Worm (Caenorhabditis elegans): Measurements from ENCODE around the gene gipc-2.

The gipc-2 gene

DNA sequence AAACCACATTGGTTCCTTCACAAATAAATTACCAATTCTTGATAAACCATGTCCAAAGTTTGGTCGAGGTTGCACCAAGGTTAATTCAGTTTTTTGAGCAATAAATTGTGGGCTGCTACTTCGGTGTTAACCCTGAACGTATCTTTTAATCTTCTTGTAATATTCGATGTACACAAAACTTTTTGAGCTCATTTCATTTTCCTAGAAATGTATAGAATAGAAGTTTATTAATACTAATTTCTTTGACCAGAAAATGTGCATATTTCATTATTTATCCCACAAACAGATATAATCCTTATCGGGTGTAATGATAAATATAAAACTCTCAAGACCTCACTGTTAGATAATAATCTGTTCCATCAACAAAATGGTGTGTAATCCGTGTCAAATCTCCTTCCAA is 36.5 kb upstream of the gipc-2 start:
- no peak for TF ChIP-seq sea-1 (GFP tag; conservative IDR thresholded peaks at IDR 0.05)

DNA sequence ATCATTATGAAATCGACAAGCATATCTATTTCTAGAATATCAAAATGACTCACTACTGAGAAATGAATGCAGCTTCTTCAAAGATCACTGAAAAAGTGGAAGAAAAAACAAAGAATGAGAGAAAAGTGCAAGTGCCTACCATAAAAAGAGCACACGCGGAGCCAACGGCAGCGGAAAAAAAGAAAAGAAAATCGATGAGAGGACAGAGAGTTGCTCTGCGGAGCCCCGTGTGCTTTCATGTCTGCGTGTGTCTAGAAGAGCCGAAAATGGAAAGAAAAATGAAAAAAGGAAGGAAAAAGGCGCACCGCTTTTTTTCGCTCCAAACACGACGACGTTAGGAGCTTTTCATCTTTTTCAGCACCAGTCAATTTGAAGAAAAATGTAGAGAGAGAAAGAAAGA is 35.3 kb upstream of the gipc-2 start, which contains the start of gene ipla-7:
ipla-7 (minus strand) TSS at position 122 of the 400 bp plus-strand sequence.
- TF ChIP-seq aly-1 (tag; optimal IDR thresholded peaks at IDR 0.05) (no peak), tbx-11 (GFP tag; IDR thresholded peaks at IDR 0.05) (no peak), ceh-13 (GFP tag; optimal IDR thresholded peaks at IDR 0.05) (no peak)

- no peak for TF ChIP-seq aly-1 (tag; optimal IDR thresholded peaks at IDR 0.05)
Observed at ce11 chrIV:10060795-10061194, 33.3 kb upstream of the gipc-2 start.

- TF ChIP-seq tra-4 (tag; optimal IDR thresholded peaks at IDR 0.05): no peak
- TF ChIP-seq pes-1 (GFP tag; IDR thresholded peaks at IDR 0.05): no peak
- no peak for TF ChIP-seq B0310.2 (tag; optimal IDR thresholded peaks at IDR 0.05)
- TF ChIP-seq flt-1 (GFP tag; IDR thresholded peaks at IDR 0.05): no peak
- TF ChIP-seq sea-1 (GFP tag; conservative IDR thresholded peaks at IDR 0.05): no peak
- TF ChIP-seq ets-7 (tag; optimal IDR thresholded peaks at IDR 0.05): no peak
- TF ChIP-seq tbx-11 (GFP tag; IDR thresholded peaks at IDR 0.05): no peak
- no peak for TF ChIP-seq ceh-36 (tag; optimal IDR thresholded peaks at IDR 0.05)
- TF ChIP-seq F13C5.2 (tag; optimal IDR thresholded peaks at IDR 0.05): no peak
- no peak for TF ChIP-seq ama-1 (optimal IDR thresholded peaks at IDR 0.05)
- no peak for TF ChIP-seq hmg-4 (GFP tag; optimal IDR thresholded peaks at IDR 0.05)
- no peak for TF ChIP-seq aly-1 (tag; optimal IDR thresholded peaks at IDR 0.05)
- TF ChIP-seq scrt-1 (GFP tag; IDR thresholded peaks at IDR 0.05): no peak
- TF ChIP-seq hnd-1 (tag; optimal IDR thresholded peaks at IDR 0.05): no peak
- no peak for TF ChIP-seq ceh-13 (GFP tag; optimal IDR thresholded peaks at IDR 0.05)
- no peak for TF ChIP-seq hmbx-1 (tag; optimal IDR thresholded peaks at IDR 0.05)
- TF ChIP-seq tbx-37 (GFP tag; conservative IDR thresholded peaks at IDR 0.05): no peak
Observed at ce11 chrIV:10059175-10059574, 31.7 kb upstream of the gipc-2 start.

- TF ChIP-seq scrt-1 (GFP tag; IDR thresholded peaks at IDR 0.05) (no peak), hnd-1 (tag; optimal IDR thresholded peaks at IDR 0.05) (no peak), ceh-13 (GFP tag; optimal IDR thresholded peaks at IDR 0.05) (no peak), sea-1 (GFP tag; conservative IDR thresholded peaks at IDR 0.05) (no peak), tbx-37 (GFP tag; conservative IDR thresholded peaks at IDR 0.05) (no peak), flt-1 (GFP tag; IDR thresholded peaks at IDR 0.05) (no peak), tbx-11 (GFP tag; IDR thresholded peaks at IDR 0.05) (no peak), hmg-4 (GFP tag; optimal IDR thresholded peaks at IDR 0.05) (no peak), ama-1 (optimal IDR thresholded peaks at IDR 0.05) (no peak), F13C5.2 (tag; optimal IDR thresholded peaks at IDR 0.05) (no peak), hmbx-1 (tag; optimal IDR thresholded peaks at IDR 0.05) (no peak), ets-7 (tag; optimal IDR thresholded peaks at IDR 0.05) (no peak), tra-4 (tag; optimal IDR thresholded peaks at IDR 0.05) (no peak), B0310.2 (tag; optimal IDR thresholded peaks at IDR 0.05) (no peak), aly-1 (tag; optimal IDR thresholded peaks at IDR 0.05) (no peak), pes-1 (GFP tag; IDR thresholded peaks at IDR 0.05) (no peak), ceh-36 (tag; optimal IDR thresholded peaks at IDR 0.05) (no peak)
Observed at ce11 chrIV:10056138-10056537, 28.7 kb upstream of the gipc-2 start, which contains the start of gene T04B2.7. TSS of gene T04B2.7 (minus strand) at chrIV:10056238.

- TF ChIP-seq tbx-11 (GFP tag; IDR thresholded peaks at IDR 0.05) (no peak), aly-1 (tag; optimal IDR thresholded peaks at IDR 0.05) (no peak), flt-1 (GFP tag; IDR thresholded peaks at IDR 0.05) (no peak), ceh-13 (GFP tag; optimal IDR thresholded peaks at IDR 0.05) (no peak), ets-7 (tag; optimal IDR thresholded peaks at IDR 0.05) (no peak), F13C5.2 (tag; optimal IDR thresholded peaks at IDR 0.05) (no peak), ceh-36 (tag; optimal IDR thresholded peaks at IDR 0.05) (no peak), ama-1 (optimal IDR thresholded peaks at IDR 0.05) (no peak), hmg-4 (GFP tag; optimal IDR thresholded peaks at IDR 0.05) (no peak), pes-1 (GFP tag; IDR thresholded peaks at IDR 0.05) (no peak), hnd-1 (tag; optimal IDR thresholded peaks at IDR 0.05) (no peak), sea-1 (GFP tag; conservative IDR thresholded peaks at IDR 0.05) (no peak), hmbx-1 (tag; optimal IDR thresholded peaks at IDR 0.05) (no peak), B0310.2 (tag; optimal IDR thresholded peaks at IDR 0.05) (no peak), scrt-1 (GFP tag; IDR thresholded peaks at IDR 0.05) (no peak)
Observed at ce11 chrIV:10053550-10053949, 26.1 kb upstream of the gipc-2 start, which contains the start of gene srv-12. TSS of gene srv-12 (minus strand) at chrIV:10053650.

ce11 chrIV:10051088-10051487 is 23.6 kb upstream of the gipc-2 start, which contains the start of gene T04B2.8:
TSS of gene T04B2.8 (minus strand) at chrIV:10051188.
- TF ChIP-seq sea-1 (GFP tag; conservative IDR thresholded peaks at IDR 0.05) (no peak), F13C5.2 (tag; optimal IDR thresholded peaks at IDR 0.05) (no peak), ets-7 (tag; optimal IDR thresholded peaks at IDR 0.05) (no peak), aly-1 (tag; optimal IDR thresholded peaks at IDR 0.05) (no peak), hnd-1 (tag; optimal IDR thresholded peaks at IDR 0.05) (no peak), tbx-37 (GFP tag; conservative IDR thresholded peaks at IDR 0.05) (no peak), ama-1 (optimal IDR thresholded peaks at IDR 0.05) (no peak), pes-1 (GFP tag; IDR thresholded peaks at IDR 0.05) (no peak), B0310.2 (tag; optimal IDR thresholded peaks at IDR 0.05) (no peak), hmbx-1 (tag; optimal IDR thresholded peaks at IDR 0.05) (no peak), tra-4 (tag; optimal IDR thresholded peaks at IDR 0.05) (no peak), flt-1 (GFP tag; IDR thresholded peaks at IDR 0.05) (no peak)

DNA sequence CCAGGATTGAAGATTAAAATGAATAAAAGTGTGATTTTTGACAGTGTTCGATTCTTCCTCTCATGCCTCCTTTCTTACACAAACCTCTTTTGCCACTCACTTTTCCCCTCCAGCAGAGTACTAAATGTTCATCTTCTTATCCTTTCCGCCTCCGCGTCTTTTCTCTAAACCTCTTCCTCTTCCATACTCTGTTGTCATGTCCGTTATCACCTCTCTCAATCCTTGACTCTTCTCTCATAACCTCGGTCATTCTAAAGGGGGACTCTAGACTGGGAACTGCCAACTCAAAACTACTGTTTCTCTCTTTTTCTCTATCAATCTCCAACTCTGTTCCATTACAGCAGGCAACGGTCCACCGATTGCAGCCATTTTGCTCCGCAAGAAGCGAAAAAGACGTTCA is 20.8 kb upstream of the gipc-2 start:
- no peak for TF ChIP-seq ceh-13 (GFP tag; optimal IDR thresholded peaks at IDR 0.05)
- no peak for TF ChIP-seq tbx-37 (GFP tag; conservative IDR thresholded peaks at IDR 0.05)
- TF ChIP-seq F13C5.2 (tag; optimal IDR thresholded peaks at IDR 0.05): no peak
- TF ChIP-seq ama-1 (optimal IDR thresholded peaks at IDR 0.05): no peak
- no peak for TF ChIP-seq hnd-1 (tag; optimal IDR thresholded peaks at IDR 0.05)
- no peak for TF ChIP-seq scrt-1 (GFP tag; IDR thresholded peaks at IDR 0.05)
- TF ChIP-seq ets-7 (tag; optimal IDR thresholded peaks at IDR 0.05): no peak
- TF ChIP-seq pes-1 (GFP tag; IDR thresholded peaks at IDR 0.05): no peak
- no peak for TF ChIP-seq hmbx-1 (tag; optimal IDR thresholded peaks at IDR 0.05)
